Worm (Caenorhabditis elegans) whole organism, L3 larva: Measurements from ENCODE around the gene F09G8.7.

Experiments used
- R02D3.7 ChIP-seq: fragments of 150-350 bp; optimal IDR thresholded peaks from 2 replicates; lab custom pipeline; 2014; ENCODE audit warnings: missing biosample characterization, missing genetic modification characterization
- ZK546.5 ChIP-seq: sonication (generic microtip); optimal IDR thresholded peaks from 2 replicates; lab custom pipeline; 2017; ENCODE audit warnings: missing biosample characterization, missing genetic modification characterization
- aly-2 ChIP-seq: fragments of 150-350 bp; optimal IDR thresholded peaks from 2 replicates; lab custom pipeline; 2014; ENCODE audit warnings: missing biosample characterization, missing genetic modification characterization
- ama-1 ChIP-seq: fragments of 150-350 bp; optimal IDR thresholded peaks from 2 replicates; lab custom pipeline; 2018
- ceh-16 ChIP-seq: sonication (generic microtip); optimal IDR thresholded peaks from 2 replicates; lab custom pipeline; 2017; ENCODE audit warnings: missing biosample characterization, missing genetic modification characterization
- ceh-28 ChIP-seq: fragments of 150-350 bp; optimal IDR thresholded peaks from 2 replicates; lab custom pipeline; 2014; ENCODE audit warnings: missing biosample characterization, missing genetic modification reagents, missing genetic modification characterization
- ceh-82 ChIP-seq: fragments of 150-350 bp; optimal IDR thresholded peaks from 2 replicates; lab custom pipeline; 2014; ENCODE audit warnings: missing biosample characterization, missing genetic modification characterization
- ceh-9 ChIP-seq: sonication (generic microtip); optimal IDR thresholded peaks from 2 replicates; lab custom pipeline; 2018; ENCODE audit warnings: missing biosample characterization, missing genetic modification characterization
- daf-12 ChIP-seq: fragments of 150-350 bp; optimal IDR thresholded peaks from 2 replicates; lab custom pipeline; 2014; ENCODE audit warnings: missing biosample characterization, missing genetic modification reagents, missing genetic modification characterization
- egl-27 ChIP-seq: sonication (generic microtip); optimal IDR thresholded peaks from 4 replicates; lab custom pipeline; 2017; ENCODE audit warnings: missing biosample characterization, missing genetic modification reagents, missing genetic modification characterization
- egl-5 ChIP-seq: fragments of 150-350 bp; optimal IDR thresholded peaks from 2 replicates; lab custom pipeline; 2017; ENCODE audit warnings: missing biosample characterization, missing genetic modification reagents, missing genetic modification characterization, inconsistent platforms
- elt-1 ChIP-seq: fragments of 150-350 bp; optimal IDR thresholded peaks from 2 replicates; lab custom pipeline; 2014; ENCODE audit warnings: missing biosample characterization, missing genetic modification characterization
- elt-2 ChIP-seq: sonication (generic microtip); optimal IDR thresholded peaks from 2 replicates; lab custom pipeline; 2016; ENCODE audit warnings: missing genetic modification reagents, mild to moderate bottlenecking, missing genetic modification characterization, missing compliant biosample characterization
- elt-3 ChIP-seq, 3 experiments: fragments of 150-350 bp in 1 of 3; sonication (generic microtip) in 2 of 3; optimal IDR thresholded peaks; 2 replicates in 2 of 3; 4 replicates in 1 of 3; lab custom pipeline; 2014 to 2017; ENCODE audit warnings: missing biosample characterization in 3 of 3, missing genetic modification characterization in 3 of 3
- eor-1 ChIP-seq, 2 experiments: fragments of 150-350 bp; optimal IDR thresholded peaks; 2 replicates each; lab custom pipeline; 2014 to 2018; ENCODE audit warnings: missing biosample characterization in 2 of 2, missing genetic modification characterization in 2 of 2
- fkh-10 ChIP-seq: sonication (generic microtip); optimal IDR thresholded peaks from 2 replicates; lab custom pipeline; 2017; ENCODE audit warnings: missing biosample characterization, missing genetic modification reagents, missing genetic modification characterization
- fkh-2 ChIP-seq: fragments of 150-350 bp; optimal IDR thresholded peaks from 2 replicates; lab custom pipeline; 2014; ENCODE audit warnings: missing biosample characterization, missing genetic modification reagents, missing genetic modification characterization
- fos-1 ChIP-seq: fragments of 150-350 bp; optimal IDR thresholded peaks from 2 replicates; lab custom pipeline; 2014; ENCODE audit warnings: missing biosample characterization, missing genetic modification characterization
- hmg-11 ChIP-seq: sonication (generic microtip); optimal IDR thresholded peaks from 2 replicates; lab custom pipeline; 2016; ENCODE audit warnings: missing genetic modification characterization, missing compliant biosample characterization
- jun-1 ChIP-seq: fragments of 150-350 bp; optimal IDR thresholded peaks from 2 replicates; lab custom pipeline; 2014; ENCODE audit warnings: missing biosample characterization, missing genetic modification reagents, missing genetic modification characterization
- lin-15B ChIP-seq: fragments of 150-350 bp; optimal IDR thresholded peaks from 2 replicates; lab custom pipeline; 2014; ENCODE audit warnings: missing biosample characterization, missing genetic modification characterization
- lin-39 ChIP-seq: fragments of 150-350 bp; optimal IDR thresholded peaks from 2 replicates; lab custom pipeline; 2018; ENCODE audit warnings: missing biosample characterization, missing genetic modification reagents, missing genetic modification characterization
- lsy-12 ChIP-seq: sonication (generic microtip); optimal IDR thresholded peaks from 2 replicates; lab custom pipeline; 2016; ENCODE audit warnings: mild to moderate bottlenecking, missing genetic modification characterization, missing compliant biosample characterization
- mdl-1 ChIP-seq: fragments of 150-350 bp; optimal IDR thresholded peaks from 2 replicates; lab custom pipeline; 2014; ENCODE audit warnings: missing biosample characterization, missing genetic modification characterization
- mml-1 ChIP-seq: fragments of 150-350 bp; sonication (generic microtip); optimal IDR thresholded peaks from 3 replicates; lab custom pipeline; 2014; ENCODE audit warnings: missing biosample characterization, missing genetic modification characterization
- nfya-1 ChIP-seq: sonication (generic microtip); optimal IDR thresholded peaks from 2 replicates; lab custom pipeline; 2017; ENCODE audit warnings: missing genetic modification characterization, mild to moderate bottlenecking, missing compliant biosample characterization, antibody characterized with exemption, moderate library complexity; ENCODE audit not compliant: insufficient read depth
- nhr-11 ChIP-seq: fragments of 150-350 bp; optimal IDR thresholded peaks from 2 replicates; lab custom pipeline; 2014; ENCODE audit warnings: missing biosample characterization, missing genetic modification characterization
- nhr-23 ChIP-seq: fragments of 150-350 bp; optimal IDR thresholded peaks from 2 replicates; lab custom pipeline; 2014; ENCODE audit warnings: missing biosample characterization, missing genetic modification reagents, missing genetic modification characterization
- nhr-237 ChIP-seq: fragments of 150-350 bp; optimal IDR thresholded peaks from 2 replicates; lab custom pipeline; 2014; ENCODE audit warnings: missing biosample characterization, missing genetic modification characterization
- nhr-28 ChIP-seq: fragments of 150-350 bp; optimal IDR thresholded peaks from 2 replicates; lab custom pipeline; 2014; ENCODE audit warnings: missing biosample characterization, missing genetic modification characterization
- nhr-43 ChIP-seq: sonication (generic microtip); optimal IDR thresholded peaks from 2 replicates; lab custom pipeline; 2016; ENCODE audit warnings: mild to moderate bottlenecking, missing genetic modification characterization, missing compliant biosample characterization; ENCODE audit not compliant: poor library complexity, severe bottlenecking
- nhr-67 ChIP-seq: fragments of 150-350 bp; optimal IDR thresholded peaks from 2 replicates; lab custom pipeline; 2014; ENCODE audit warnings: missing biosample characterization, missing genetic modification characterization
- nhr-76 ChIP-seq: fragments of 150-350 bp; sonication (generic microtip); optimal IDR thresholded peaks from 5 replicates; lab custom pipeline; 2014; ENCODE audit warnings: missing biosample characterization, missing genetic modification characterization
- nhr-77 ChIP-seq: fragments of 150-350 bp; optimal IDR thresholded peaks from 2 replicates; lab custom pipeline; 2014; ENCODE audit warnings: missing biosample characterization, missing genetic modification characterization
- pha-4 ChIP-seq: fragments of 150-350 bp; optimal IDR thresholded peaks from 2 replicates; lab custom pipeline; 2014; ENCODE audit warnings: missing biosample characterization, missing genetic modification reagents, missing genetic modification characterization
- pqm-1 ChIP-seq: fragments of 150-350 bp; optimal IDR thresholded peaks from 2 replicates; lab custom pipeline; 2017; ENCODE audit warnings: missing biosample characterization, missing genetic modification characterization, inconsistent platforms
- skn-1 ChIP-seq: fragments of 150-350 bp; optimal IDR thresholded peaks from 2 replicates; lab custom pipeline; 2014; ENCODE audit warnings: missing biosample characterization, missing genetic modification characterization
- snpc-4 ChIP-seq: fragments of 150-350 bp; optimal IDR thresholded peaks from 2 replicates; lab custom pipeline; 2014; ENCODE audit warnings: missing biosample characterization, missing genetic modification characterization
- tbx-2 ChIP-seq: sonication (generic microtip); optimal IDR thresholded peaks from 2 replicates; lab custom pipeline; 2016; ENCODE audit warnings: mild to moderate bottlenecking, missing genetic modification characterization, missing compliant biosample characterization
- unc-62 ChIP-seq: fragments of 150-350 bp; sonication (generic microtip); optimal IDR thresholded peaks from 4 replicates; lab custom pipeline; 2014; ENCODE audit warnings: missing biosample characterization, missing genetic modification reagents, missing genetic modification characterization
- zag-1 ChIP-seq: fragments of 150-350 bp; optimal IDR thresholded peaks from 2 replicates; lab custom pipeline; 2014; ENCODE audit warnings: missing biosample characterization, missing genetic modification characterization
- ztf-11 ChIP-seq: fragments of 150-350 bp; optimal IDR thresholded peaks from 2 replicates; lab custom pipeline; 2014; ENCODE audit warnings: missing biosample characterization, missing genetic modification characterization
- ztf-4 ChIP-seq: fragments of 150-350 bp; optimal IDR thresholded peaks from 2 replicates; lab custom pipeline; 2014; ENCODE audit warnings: missing biosample characterization, missing genetic modification characterization

Gene F09G8.7

DNA sequence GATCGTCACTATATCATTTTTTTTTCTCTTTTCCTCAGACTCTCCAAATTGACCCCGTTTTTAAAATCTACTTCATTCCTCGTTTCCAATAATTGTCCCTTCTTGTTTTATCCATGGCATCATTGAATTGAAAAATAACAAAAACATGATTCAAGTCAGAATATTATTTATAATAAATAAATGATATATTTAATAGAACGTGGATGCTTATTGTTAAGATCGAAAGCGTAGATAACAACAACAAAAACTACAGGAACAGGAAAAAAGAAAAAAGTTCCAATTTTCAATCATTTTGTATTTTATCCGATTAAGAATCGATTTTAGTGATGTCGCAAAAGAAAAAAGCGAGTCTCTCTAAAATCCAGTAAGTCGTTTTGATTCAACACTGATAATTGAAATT lies 44.2 kb upstream of the F09G8.7 start, which contains the start of gene F10E9.2:
Gene F10E9.2, plus strand, starts transcription at position 301 of the 400 bp plus-strand sequence.
- no peak for TF ChIP-seq hmg-11
- TF ChIP-seq, all 47 proteins: peak for 0

- TF ChIP-seq egl-27 (tag; lab: Kevin White, UChicago) (no peak), lin-15B (peak; percentile 51), tbx-2 (tag; lab: Kevin White, UChicago) (no peak), lsy-12 (tag; lab: Kevin White, UChicago) (no peak), elt-3 (tag; optimal IDR thresholded peaks at IDR 0.05; lab: Kevin White, UChicago) (no peak), ZK546.5 (no peak), nfya-1 (tag; lab: Kevin White, UChicago) (peak; percentile 94), pha-4 (tag; lab: Kevin White, UChicago) (peak; percentile 62), ceh-82 (tag; lab: Kevin White, UChicago) (no peak), ztf-4 (tag; lab: Kevin White, UChicago) (no peak), skn-1 (tag; lab: Kevin White, UChicago) (no peak), jun-1 (no peak), hmg-11 (peak; percentile 28), nhr-23 (peak; percentile 11), eor-1 (tag; optimal IDR thresholded peaks at IDR 0.05; lab: Kevin White, UChicago) (no peak), lin-39 (tag; lab: Kevin White, UChicago) (no peak), ceh-16 (tag; lab: Kevin White, UChicago) (no peak), nhr-237 (no peak), fkh-10 (no peak), snpc-4 (tag; lab: Kevin White, UChicago) (no peak), zag-1 (tag; lab: Kevin White, UChicago) (no peak), elt-1 (tag; lab: Kevin White, UChicago) (no peak), nhr-43 (tag; lab: Kevin White, UChicago) (no peak), ceh-28 (tag; lab: Kevin White, UChicago) (no peak), ama-1 (lab: Kevin White, UChicago) (no peak), nhr-11 (tag; lab: Kevin White, UChicago) (no peak), nhr-28 (tag; lab: Kevin White, UChicago) (no peak), pqm-1 (peak; percentile 14), mml-1 (no peak)
These were observed 42.3 kb upstream of the F09G8.7 start, which contains the start of gene F10E9.3 for ce11 chrIII:8310239-8311057. Gene F10E9.3 (plus strand): TSS chrIII:8311007.

ce11 chrIII:8308238-8308637 lies 40.1 kb upstream of the F09G8.7 start, which contains the start of gene F10E9.4:
Gene F10E9.4 (plus strand): TSS chrIII:8308538.
- TF ChIP-seq elt-2 (tag; lab: Kevin White, UChicago) (no peak), nhr-77 (tag; lab: Kevin White, UChicago) (no peak), mml-1 (no peak), lin-39 (tag; lab: Kevin White, UChicago) (no peak), mdl-1 (tag; lab: Kevin White, UChicago) (no peak), nhr-67 (tag; lab: Kevin White, UChicago) (no peak)

- no peak for TF ChIP-seq unc-62 (GFP tag; lab: Kevin White, UChicago)
- TF ChIP-seq ztf-11 = no peak
- peak; percentile 97 for TF ChIP-seq nhr-43 (tag; lab: Kevin White, UChicago)
- no peak for TF ChIP-seq ceh-16 (tag; lab: Kevin White, UChicago)
- no peak for TF ChIP-seq mdl-1 (tag; lab: Kevin White, UChicago)
- peak; percentile 32 for TF ChIP-seq ceh-28 (tag; lab: Kevin White, UChicago)
- no peak for TF ChIP-seq ceh-9 (tag; lab: Kevin White, UChicago)
- no peak for TF ChIP-seq ama-1 (lab: Kevin White, UChicago)
- no peak for TF ChIP-seq ZK546.5
- TF ChIP-seq fkh-10 = peak; percentile 30
- TF ChIP-seq egl-5 (tag; lab: Kevin White, UChicago) = peak; percentile 68
- TF ChIP-seq ceh-82 (tag; lab: Kevin White, UChicago) = peak; percentile 58
- peak; percentile 58 for TF ChIP-seq skn-1 (tag; lab: Kevin White, UChicago)
- TF ChIP-seq daf-12 (tag; lab: Kevin White, UChicago) = no peak
- no peak for TF ChIP-seq egl-27 (tag; lab: Kevin White, UChicago)
- TF ChIP-seq zag-1 (tag; lab: Kevin White, UChicago) = no peak
- no peak for TF ChIP-seq nhr-76 (tag; lab: Kevin White, UChicago)
- no peak for TF ChIP-seq fkh-2 (tag; lab: Kevin White, UChicago)
- TF ChIP-seq aly-2 (tag; lab: Kevin White, UChicago) = no peak
- TF ChIP-seq nhr-28 (tag; lab: Kevin White, UChicago) = no peak
- TF ChIP-seq R02D3.7 = peak; percentile 55
- no peak for TF ChIP-seq nhr-11 (tag; lab: Kevin White, UChicago)
- TF ChIP-seq fos-1 (tag; lab: Kevin White, UChicago) = no peak
- TF ChIP-seq jun-1 = no peak
- TF ChIP-seq pqm-1 = peak; percentile 27
- peak; percentile 96 for TF ChIP-seq nhr-23
- TF ChIP-seq mml-1 = no peak
- no peak for TF ChIP-seq ztf-4 (tag; lab: Kevin White, UChicago)
- peak; percentile 86 for TF ChIP-seq snpc-4 (tag; lab: Kevin White, UChicago)
- peak; percentile 56 for TF ChIP-seq tbx-2 (tag; lab: Kevin White, UChicago)
- TF ChIP-seq eor-1 (tag; optimal IDR thresholded peaks at IDR 0.05; lab: Kevin White, UChicago) = peak in 1 of 2 experiments; percentile 49
These were observed 39.2 kb upstream of the F09G8.7 start, which contains the start of the genes F10E9.7 and F10E9.5 for ce11 chrIII:8307356-8307755. Gene F10E9.7 (minus strand): TSS chrIII:8307441. Gene F10E9.5 (plus strand): TSS chrIII:8307592.
